In genomic region chrIV:17333542-17334281, ce11 we compare ENCODE assay signal across 1 worm cellular context.
A peak's percentile ranks its signal among the peaks of the same experiment; 100 is the strongest.
TF ChIP-seq lines count a peak whose summit lies in the region.

TSS of gene C49C3.15 (plus strand) at chrIV:17334231.

TF ChIP-seq in whole organism, L4 larva, 104 proteins besides CTCF, POLR2A, EP300 and RAD21 (continued from another document):
- TF ChIP-seq mdt-29 (GFP tag; IDR thresholded peaks at IDR 0.05; lab: Robert Waterston, UW) (no peak), ces-1 (GFP tag; optimal IDR thresholded peaks at IDR 0.05; lab: Kevin White, UChicago) (no peak), hlh-30 (tag; optimal IDR thresholded peaks at IDR 0.05; lab: Kevin White, UChicago; ENCODE audit: insufficient read depth) (peak; percentile 96), nhr-28 (tag; optimal IDR thresholded peaks at IDR 0.05; lab: Kevin White, UChicago) (peak; percentile 21), nhr-111 (GFP tag; optimal IDR thresholded peaks at IDR 0.05; lab: Kevin White, UChicago) (no peak), lir-3 (tag; optimal IDR thresholded peaks at IDR 0.05; lab: Kevin White, UChicago) (no peak), mes-2 (tag; optimal IDR thresholded peaks at IDR 0.05; lab: Kevin White, UChicago; ENCODE audit: poor library complexity, severe bottlenecking) (peak; percentile 47), mxl-2 (GFP tag; conservative IDR thresholded peaks at IDR 0.05; lab: Robert Waterston, UW) (no peak), dpl-1 (GFP tag; optimal IDR thresholded peaks at IDR 0.05; lab: Kevin White, UChicago) (no peak), unc-39 (tag; optimal IDR thresholded peaks at IDR 0.05; lab: Kevin White, UChicago) (no peak), ama-1 (optimal IDR thresholded peaks at IDR 0.05; lab: Kevin White, UChicago) (no peak), nhr-6 (tag; optimal IDR thresholded peaks at IDR 0.05; lab: Kevin White, UChicago) (no peak), mdl-1 (tag; optimal IDR thresholded peaks at IDR 0.05; lab: Kevin White, UChicago) (peak in 1 of 2 experiments; percentile 10), egl-43 (GFP tag; IDR thresholded peaks at IDR 0.05; lab: Robert Waterston, UW) (no peak), lim-7 (GFP tag; IDR thresholded peaks at IDR 0.05; lab: Robert Waterston, UW) (no peak), lin-1 (GFP tag; IDR thresholded peaks at IDR 0.05; lab: Robert Waterston, UW) (no peak), ceh-62 (tag; optimal IDR thresholded peaks at IDR 0.05; lab: Kevin White, UChicago) (no peak), nhr-237 (tag; optimal IDR thresholded peaks at IDR 0.05; lab: Kevin White, UChicago) (no peak), T20F7.1 (GFP tag; optimal IDR thresholded peaks at IDR 0.05; lab: Kevin White, UChicago) (no peak), F37D6.2 (tag; optimal IDR thresholded peaks at IDR 0.05; lab: Kevin White, UChicago) (no peak), zfp-2 (tag; optimal IDR thresholded peaks at IDR 0.05; lab: Kevin White, UChicago) (no peak), lin-15B (tag; optimal IDR thresholded peaks at IDR 0.05; lab: Kevin White, UChicago) (no peak), daf-16 (GFP tag; optimal IDR thresholded peaks at IDR 0.05; lab: Kevin White, UChicago) (no peak), daf-16 (tag; optimal IDR thresholded peaks at IDR 0.05; lab: Kevin White, UChicago) (peak; percentile 23), nhr-41 (GFP tag; IDR thresholded peaks at IDR 0.05; lab: Robert Waterston, UW) (no peak)
